Worm (Caenorhabditis elegans) whole organism, L3 larva: ENCODE data around the gene srt-36.

Source experiments
- R02D3.7 ChIP-seq: fragments of 150-350 bp; optimal IDR thresholded peaks from 2 replicates; lab custom pipeline; 2014; ENCODE audit warnings: missing biosample characterization, missing genetic modification characterization
- ZK546.5 ChIP-seq: sonication (generic microtip); optimal IDR thresholded peaks from 2 replicates; lab custom pipeline; 2017; ENCODE audit warnings: missing biosample characterization, missing genetic modification characterization
- ama-1 ChIP-seq: fragments of 150-350 bp; optimal IDR thresholded peaks from 2 replicates; lab custom pipeline; 2018
- ceh-16 ChIP-seq: sonication (generic microtip); optimal IDR thresholded peaks from 2 replicates; lab custom pipeline; 2017; ENCODE audit warnings: missing biosample characterization, missing genetic modification characterization
- ceh-28 ChIP-seq: fragments of 150-350 bp; optimal IDR thresholded peaks from 2 replicates; lab custom pipeline; 2014; ENCODE audit warnings: missing biosample characterization, missing genetic modification reagents, missing genetic modification characterization
- ceh-82 ChIP-seq: fragments of 150-350 bp; optimal IDR thresholded peaks from 2 replicates; lab custom pipeline; 2014; ENCODE audit warnings: missing biosample characterization, missing genetic modification characterization
- ceh-9 ChIP-seq: sonication (generic microtip); optimal IDR thresholded peaks from 2 replicates; lab custom pipeline; 2018; ENCODE audit warnings: missing biosample characterization, missing genetic modification characterization
- daf-12 ChIP-seq: fragments of 150-350 bp; optimal IDR thresholded peaks from 2 replicates; lab custom pipeline; 2014; ENCODE audit warnings: missing biosample characterization, missing genetic modification reagents, missing genetic modification characterization
- egl-5 ChIP-seq: fragments of 150-350 bp; optimal IDR thresholded peaks from 2 replicates; lab custom pipeline; 2017; ENCODE audit warnings: missing biosample characterization, missing genetic modification reagents, missing genetic modification characterization, inconsistent platforms
- elt-2 ChIP-seq: sonication (generic microtip); optimal IDR thresholded peaks from 2 replicates; lab custom pipeline; 2016; ENCODE audit warnings: missing genetic modification reagents, mild to moderate bottlenecking, missing genetic modification characterization, missing compliant biosample characterization
- elt-3 ChIP-seq, 3 experiments: fragments of 150-350 bp in 1 of 3; sonication (generic microtip) in 2 of 3; optimal IDR thresholded peaks; 2 replicates in 2 of 3; 4 replicates in 1 of 3; lab custom pipeline; 2014 to 2017; ENCODE audit warnings: missing biosample characterization in 3 of 3, missing genetic modification characterization in 3 of 3
- eor-1 ChIP-seq, 2 experiments: fragments of 150-350 bp; optimal IDR thresholded peaks; 2 replicates each; lab custom pipeline; 2014 to 2018; ENCODE audit warnings: missing biosample characterization in 2 of 2, missing genetic modification characterization in 2 of 2
- fkh-2 ChIP-seq: fragments of 150-350 bp; optimal IDR thresholded peaks from 2 replicates; lab custom pipeline; 2014; ENCODE audit warnings: missing biosample characterization, missing genetic modification reagents, missing genetic modification characterization
- hmg-11 ChIP-seq: sonication (generic microtip); optimal IDR thresholded peaks from 2 replicates; lab custom pipeline; 2016; ENCODE audit warnings: missing genetic modification characterization, missing compliant biosample characterization
- jun-1 ChIP-seq: fragments of 150-350 bp; optimal IDR thresholded peaks from 2 replicates; lab custom pipeline; 2014; ENCODE audit warnings: missing biosample characterization, missing genetic modification reagents, missing genetic modification characterization
- lin-15B ChIP-seq: fragments of 150-350 bp; optimal IDR thresholded peaks from 2 replicates; lab custom pipeline; 2014; ENCODE audit warnings: missing biosample characterization, missing genetic modification characterization
- lin-39 ChIP-seq: fragments of 150-350 bp; optimal IDR thresholded peaks from 2 replicates; lab custom pipeline; 2018; ENCODE audit warnings: missing biosample characterization, missing genetic modification reagents, missing genetic modification characterization
- mdl-1 ChIP-seq: fragments of 150-350 bp; optimal IDR thresholded peaks from 2 replicates; lab custom pipeline; 2014; ENCODE audit warnings: missing biosample characterization, missing genetic modification characterization
- mml-1 ChIP-seq: fragments of 150-350 bp; sonication (generic microtip); optimal IDR thresholded peaks from 3 replicates; lab custom pipeline; 2014; ENCODE audit warnings: missing biosample characterization, missing genetic modification characterization
- nhr-11 ChIP-seq: fragments of 150-350 bp; optimal IDR thresholded peaks from 2 replicates; lab custom pipeline; 2014; ENCODE audit warnings: missing biosample characterization, missing genetic modification characterization
- nhr-12 ChIP-seq: fragments of 150-350 bp; optimal IDR thresholded peaks from 2 replicates; lab custom pipeline; 2014; ENCODE audit warnings: missing biosample characterization, missing genetic modification characterization
- nhr-23 ChIP-seq: fragments of 150-350 bp; optimal IDR thresholded peaks from 2 replicates; lab custom pipeline; 2014; ENCODE audit warnings: missing biosample characterization, missing genetic modification reagents, missing genetic modification characterization
- nhr-237 ChIP-seq: fragments of 150-350 bp; optimal IDR thresholded peaks from 2 replicates; lab custom pipeline; 2014; ENCODE audit warnings: missing biosample characterization, missing genetic modification characterization
- nhr-25 ChIP-seq: sonication (generic microtip); optimal IDR thresholded peaks from 2 replicates; lab custom pipeline; 2017; ENCODE audit warnings: missing biosample characterization, missing genetic modification characterization
- nhr-28 ChIP-seq: fragments of 150-350 bp; optimal IDR thresholded peaks from 2 replicates; lab custom pipeline; 2014; ENCODE audit warnings: missing biosample characterization, missing genetic modification characterization
- nhr-43 ChIP-seq: sonication (generic microtip); optimal IDR thresholded peaks from 2 replicates; lab custom pipeline; 2016; ENCODE audit warnings: mild to moderate bottlenecking, missing genetic modification characterization, missing compliant biosample characterization; ENCODE audit not compliant: poor library complexity, severe bottlenecking
- nhr-76 ChIP-seq: fragments of 150-350 bp; sonication (generic microtip); optimal IDR thresholded peaks from 5 replicates; lab custom pipeline; 2014; ENCODE audit warnings: missing biosample characterization, missing genetic modification characterization
- pha-4 ChIP-seq: fragments of 150-350 bp; optimal IDR thresholded peaks from 2 replicates; lab custom pipeline; 2014; ENCODE audit warnings: missing biosample characterization, missing genetic modification reagents, missing genetic modification characterization
- pqm-1 ChIP-seq: fragments of 150-350 bp; optimal IDR thresholded peaks from 2 replicates; lab custom pipeline; 2017; ENCODE audit warnings: missing biosample characterization, missing genetic modification characterization, inconsistent platforms
- sea-2 ChIP-seq: fragments of 150-350 bp; sonication (generic microtip); optimal IDR thresholded peaks from 4 replicates; lab custom pipeline; 2014; ENCODE audit warnings: missing biosample characterization, missing genetic modification reagents, missing genetic modification characterization
- snpc-4 ChIP-seq: fragments of 150-350 bp; optimal IDR thresholded peaks from 2 replicates; lab custom pipeline; 2014; ENCODE audit warnings: missing biosample characterization, missing genetic modification characterization
- tbx-2 ChIP-seq: sonication (generic microtip); optimal IDR thresholded peaks from 2 replicates; lab custom pipeline; 2016; ENCODE audit warnings: mild to moderate bottlenecking, missing genetic modification characterization, missing compliant biosample characterization
- unc-39 ChIP-seq: sonication (generic microtip); optimal IDR thresholded peaks from 4 replicates; lab custom pipeline; 2017; ENCODE audit warnings: missing biosample characterization, missing genetic modification characterization
- zag-1 ChIP-seq: fragments of 150-350 bp; optimal IDR thresholded peaks from 2 replicates; lab custom pipeline; 2014; ENCODE audit warnings: missing biosample characterization, missing genetic modification characterization
- ztf-11 ChIP-seq: fragments of 150-350 bp; optimal IDR thresholded peaks from 2 replicates; lab custom pipeline; 2014; ENCODE audit warnings: missing biosample characterization, missing genetic modification characterization
- ztf-4 ChIP-seq: fragments of 150-350 bp; optimal IDR thresholded peaks from 2 replicates; lab custom pipeline; 2014; ENCODE audit warnings: missing biosample characterization, missing genetic modification characterization

Gene srt-36

DNA sequence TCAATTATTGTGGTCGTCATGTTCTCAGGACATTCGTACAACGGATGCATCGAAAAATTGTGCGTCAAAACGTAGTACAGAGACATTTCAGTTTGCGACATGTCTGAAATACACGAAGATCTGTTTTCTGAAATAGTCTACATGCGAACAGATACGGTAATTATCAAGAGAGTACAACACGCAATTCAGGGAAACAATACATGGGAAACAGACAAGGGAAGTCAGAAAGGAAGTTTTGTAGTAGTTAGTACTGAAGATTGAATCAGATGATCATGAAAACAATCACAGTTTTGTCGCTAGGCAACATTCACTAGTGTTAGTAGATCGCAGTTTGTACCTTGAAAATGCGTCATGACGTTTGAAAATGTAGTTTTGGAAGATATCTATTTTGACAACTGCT, 18.1 kb downstream of the srt-36 start, which contains the start of gene srt-13:
srt-13 (minus strand) TSS at position 101 of the 400 bp plus-strand sequence.
- no peak for TF ChIP-seq snpc-4 (tag; lab: Kevin White, UChicago)
- TF ChIP-seq ceh-16 (tag; lab: Kevin White, UChicago): no peak
- TF ChIP-seq mdl-1 (tag; lab: Kevin White, UChicago): no peak
- no peak for TF ChIP-seq ama-1 (lab: Kevin White, UChicago)
- no peak for TF ChIP-seq mml-1
- no peak for TF ChIP-seq ztf-11 (tag; lab: Kevin White, UChicago)
- TF ChIP-seq elt-2 (tag; lab: Kevin White, UChicago): no peak
- no peak for TF ChIP-seq nhr-76
- no peak for TF ChIP-seq elt-3 (tag; optimal IDR thresholded peaks at IDR 0.05; lab: Kevin White, UChicago)
- TF ChIP-seq ceh-28: no peak
- TF ChIP-seq pqm-1 (tag; lab: Kevin White, UChicago): no peak
- TF ChIP-seq ceh-9: no peak
- TF ChIP-seq lin-15B (tag; lab: Kevin White, UChicago): no peak
- TF ChIP-seq egl-5: no peak
- TF ChIP-seq nhr-25 (tag; lab: Kevin White, UChicago): no peak
- TF ChIP-seq ZK546.5 (tag; lab: Kevin White, UChicago): no peak

DNA sequence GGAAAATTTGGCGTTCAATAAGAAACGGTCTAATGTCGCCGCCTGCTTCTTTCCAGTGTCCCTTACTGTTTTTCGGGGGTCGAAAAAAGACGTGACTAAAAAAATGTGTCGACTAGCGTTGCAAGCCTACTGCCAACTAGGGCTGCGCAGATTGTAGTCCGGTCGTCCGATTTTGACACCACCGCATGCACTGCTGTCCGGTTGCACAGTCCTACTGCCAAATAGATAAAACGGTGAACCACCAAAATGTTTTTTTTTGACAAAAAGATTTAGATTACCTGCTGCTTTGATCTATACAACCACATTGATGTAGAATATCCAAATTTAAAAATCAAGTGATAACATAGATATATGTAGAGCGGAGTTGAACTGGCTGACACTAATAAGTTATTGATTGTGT, 19.8 kb downstream of the srt-36 start:
- TF ChIP-seq daf-12 (tag; lab: Kevin White, UChicago): no peak
- TF ChIP-seq ztf-4: no peak
- no peak for TF ChIP-seq unc-39 (tag; lab: Kevin White, UChicago)
- TF ChIP-seq eor-1 (tag; optimal IDR thresholded peaks at IDR 0.05; lab: Kevin White, UChicago): no peak
- no peak for TF ChIP-seq pqm-1 (tag; lab: Kevin White, UChicago)
- no peak for TF ChIP-seq jun-1 (tag; lab: Kevin White, UChicago)
- no peak for TF ChIP-seq hmg-11
- no peak for TF ChIP-seq tbx-2 (tag; lab: Kevin White, UChicago)
- TF ChIP-seq nhr-11 (tag; lab: Kevin White, UChicago): no peak
- no peak for TF ChIP-seq zag-1 (tag; lab: Kevin White, UChicago)
- no peak for TF ChIP-seq nhr-28 (tag; lab: Kevin White, UChicago)
- TF ChIP-seq mdl-1 (tag; lab: Kevin White, UChicago): no peak
- no peak for TF ChIP-seq nhr-237 (tag; lab: Kevin White, UChicago)
- TF ChIP-seq nhr-43 (tag; lab: Kevin White, UChicago): no peak
- TF ChIP-seq egl-5: no peak
- no peak for TF ChIP-seq nhr-25 (tag; lab: Kevin White, UChicago)
- no peak for TF ChIP-seq ZK546.5 (tag; lab: Kevin White, UChicago)
- TF ChIP-seq ceh-82 (tag; lab: Kevin White, UChicago): no peak

- TF ChIP-seq jun-1 (tag; lab: Kevin White, UChicago) (no peak), unc-39 (tag; lab: Kevin White, UChicago) (no peak), ama-1 (lab: Kevin White, UChicago) (no peak), nhr-23 (tag; lab: Kevin White, UChicago) (no peak), ceh-16 (tag; lab: Kevin White, UChicago) (no peak), nhr-43 (tag; lab: Kevin White, UChicago) (no peak), nhr-237 (tag; lab: Kevin White, UChicago) (no peak), fkh-2 (tag; lab: Kevin White, UChicago) (no peak), sea-2 (no peak), R02D3.7 (no peak), pqm-1 (tag; lab: Kevin White, UChicago) (no peak), lin-15B (tag; lab: Kevin White, UChicago) (no peak), eor-1 (tag; optimal IDR thresholded peaks at IDR 0.05; lab: Kevin White, UChicago) (no peak), nhr-76 (no peak), nhr-12 (tag; lab: Kevin White, UChicago) (no peak), pha-4 (tag; lab: Kevin White, UChicago) (no peak), lin-39 (tag; lab: Kevin White, UChicago) (no peak)
These were observed 25.7 kb downstream of the srt-36 start, which contains the start of gene srt-12 for ce11 chrV:4242431-4242830. Gene srt-12, minus strand, starts transcription at chrV:4242531.

DNA sequence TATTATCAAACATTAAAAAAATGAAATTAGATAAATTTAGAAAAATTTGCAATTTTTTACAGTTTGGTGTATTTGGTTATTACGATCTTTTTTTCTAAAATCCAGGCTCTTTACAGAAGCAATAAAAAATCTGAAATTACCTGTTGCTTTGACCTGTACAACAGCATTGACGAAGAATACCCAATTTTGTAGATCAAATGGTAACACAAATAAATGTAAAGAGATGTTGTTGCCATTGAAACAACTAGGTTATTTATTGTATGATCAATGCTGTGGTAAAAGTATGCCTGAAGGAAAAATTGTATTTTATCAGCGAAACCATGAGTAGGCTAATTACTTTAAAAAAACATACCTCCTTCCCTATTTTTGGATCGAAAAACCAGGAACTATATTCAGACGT, 26.6 kb downstream of the srt-36 start:
- TF ChIP-seq nhr-25 (tag; lab: Kevin White, UChicago) (no peak), ceh-28 (no peak)
